Worm (Caenorhabditis elegans) whole organism, midembryonic: ENCODE measurements around the gene ech-5.

Experiments used
- flt-1 ChIP-seq: fragments of 200-800 bp; sonication (Bioruptor generic); IDR thresholded peaks from 2 replicates; pipeline ENCODE4 v1.3.6; 2022; ENCODE audit warnings: missing genetic modification characterization, missing compliant biosample characterization
- ref-1 ChIP-seq: fragments of 200-800 bp; sonication (Bioruptor generic); conservative IDR thresholded peaks from 2 replicates; pipeline ENCODE4 v1.3.6; 2022; ENCODE audit warnings: missing genetic modification reagents, missing genetic modification characterization, missing compliant biosample characterization
- tab-1 ChIP-seq: fragments of 200-800 bp; sonication (Bioruptor generic); IDR thresholded peaks from 2 replicates; pipeline ENCODE4 v1.3.6; 2022; ENCODE audit warnings: missing genetic modification characterization, missing compliant biosample characterization
- ztf-23 ChIP-seq: fragments of 200-800 bp; sonication (Bioruptor generic); IDR thresholded peaks from 2 replicates; pipeline ENCODE4 v1.3.6; 2022; ENCODE audit warnings: missing genetic modification reagents, missing genetic modification characterization, missing compliant biosample characterization
- ztf-29 ChIP-seq: fragments of 200-800 bp; sonication (Bioruptor generic); IDR thresholded peaks from 2 replicates; pipeline ENCODE4 v1.3.6; 2022; ENCODE audit warnings: missing genetic modification reagents, missing genetic modification characterization, missing compliant biosample characterization

DNA sequence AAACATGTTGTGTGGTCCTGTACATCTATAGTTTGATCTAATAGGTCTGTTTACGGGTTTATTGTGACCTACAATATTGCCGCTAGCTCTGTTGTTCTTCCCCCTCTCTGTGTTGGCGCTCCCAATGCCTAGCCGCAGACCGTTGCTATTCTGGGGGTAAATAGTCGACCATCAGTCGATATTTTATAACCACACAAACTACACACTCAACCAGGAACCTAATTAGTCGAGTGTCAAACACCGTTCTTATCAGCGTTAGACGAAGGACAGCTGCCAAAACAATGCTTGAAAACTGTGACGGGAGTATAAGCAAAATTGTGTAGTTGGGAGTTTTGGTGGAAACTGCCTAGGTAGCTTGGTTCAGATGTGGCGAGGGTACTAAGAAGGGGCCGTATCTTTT, 14.4 kb upstream of the ech-5 start:
- TF ChIP-seq ref-1 (no peak), ztf-29 (GFP tag; lab: Robert Waterston, UW) (no peak), tab-1 (GFP tag; lab: Robert Waterston, UW) (no peak), flt-1 (GFP tag; lab: Robert Waterston, UW) (no peak), ztf-23 (no peak)
